Worm (Caenorhabditis elegans): ENCODE data around the gene nrx-1.

DNA sequence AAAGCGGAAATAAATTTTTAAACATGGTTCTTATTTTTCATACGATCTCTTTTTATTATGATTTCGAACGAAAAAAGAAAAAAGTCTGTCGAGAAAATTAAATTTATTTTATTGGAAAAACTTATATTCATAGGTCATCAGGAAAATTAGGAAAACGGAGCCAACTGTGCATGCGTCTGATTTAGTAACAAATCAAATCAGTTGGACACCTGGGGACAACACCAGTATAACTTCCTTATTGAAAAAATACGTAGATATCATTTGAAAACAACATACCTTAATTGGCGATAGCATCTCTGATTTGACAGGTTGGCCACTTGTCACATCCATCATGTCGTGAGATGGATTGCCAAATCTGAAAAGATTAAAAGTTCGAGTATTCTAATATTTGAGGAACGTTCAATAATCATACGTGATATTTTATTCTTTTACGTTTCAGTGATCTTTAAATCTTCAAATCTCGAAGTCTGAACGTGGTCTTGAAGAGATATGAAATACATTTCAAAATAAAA lies 35.8 kb downstream of the nrx-1 start:
- TF ChIP-seq nfya-1 (tag; optimal IDR thresholded peaks at IDR 0.05; ENCODE audit: insufficient read depth) = no peak
- no peak for TF ChIP-seq snpc-4 (tag; optimal IDR thresholded peaks at IDR 0.05)
- no peak for TF ChIP-seq jun-1 (tag; optimal IDR thresholded peaks at IDR 0.05)
- TF ChIP-seq lin-15B (tag; optimal IDR thresholded peaks at IDR 0.05) = no peak
- no peak for TF ChIP-seq pqm-1 (tag; optimal IDR thresholded peaks at IDR 0.05)
